Worm (Caenorhabditis elegans) whole organism, L1 larva: ENCODE results near the gene T28C6.7.
"Not testable (repeated sequence)": the region's sequence is repeated elsewhere in the genome, so short reads cannot be mapped to it uniquely, and the experiment has no call there.

Experiments used
- C16A3.4 ChIP-seq: fragments of 150-350 bp; optimal IDR thresholded peaks from 2 replicates; lab custom pipeline; 2014; ENCODE audit warnings: missing biosample characterization, missing genetic modification characterization
- Y116A8C.19 ChIP-seq: sonication (generic microtip); optimal IDR thresholded peaks from 2 replicates; lab custom pipeline; 2016; ENCODE audit warnings: missing compliant biosample characterization, missing genetic modification characterization, borderline replicate concordance
- alr-1 ChIP-seq: fragments of 200-800 bp; sonication (Bioruptor generic); optimal IDR thresholded peaks from 2 replicates; lab custom pipeline; 2018; ENCODE audit warnings: borderline replicate concordance, mild to moderate bottlenecking, missing genetic modification characterization, missing compliant biosample characterization
- ama-1 ChIP-seq: fragments of 150-350 bp; optimal IDR thresholded peaks from 2 replicates; lab custom pipeline; 2014
- blmp-1 ChIP-seq: fragments of 150-350 bp; optimal IDR thresholded peaks from 2 replicates; lab custom pipeline; 2014; ENCODE audit warnings: missing biosample characterization, missing genetic modification characterization
- ceh-63 ChIP-seq: fragments of 200-800 bp; sonication (Bioruptor generic); optimal IDR thresholded peaks from 2 replicates; lab custom pipeline; 2018; ENCODE audit warnings: mild to moderate bottlenecking, missing genetic modification characterization, missing compliant biosample characterization
- ceh-88 ChIP-seq: fragments of 200-800 bp; sonication (Bioruptor generic); IDR thresholded peaks from 2 replicates; pipeline ENCODE4 v1.3.6; 2022; ENCODE audit warnings: missing genetic modification characterization, missing compliant biosample characterization
- efl-1 ChIP-seq, 4 experiments: fragments of 150-350 bp; optimal IDR thresholded peaks in 3 of 4; peaks in 1 of 4; 1 replicate in 1 of 4; 2 replicates in 3 of 4; lab custom pipeline; 2014; ENCODE audit warnings: missing biosample characterization in 2 of 4, missing genetic modification characterization in 2 of 4, missing genetic modification reagents in 2 of 4
- efl-3 ChIP-seq: fragments of 200-800 bp; sonication (Bioruptor generic); optimal IDR thresholded peaks from 2 replicates; lab custom pipeline; 2018; ENCODE audit warnings: mild to moderate bottlenecking, missing genetic modification characterization, missing compliant biosample characterization
- ets-5 ChIP-seq: fragments of 200-800 bp; sonication (Bioruptor generic); IDR thresholded peaks from 2 replicates; pipeline ENCODE4 v1.3.6; 2022; ENCODE audit warnings: missing genetic modification characterization, missing compliant biosample characterization
- irx-1 ChIP-seq: sonication (generic microtip); optimal IDR thresholded peaks from 2 replicates; lab custom pipeline; 2016; ENCODE audit warnings: missing genetic modification characterization, missing compliant biosample characterization
- isw-1 ChIP-seq: fragments of 200-800 bp; sonication (Bioruptor generic); IDR thresholded peaks from 2 replicates; pipeline ENCODE4 v1.3.6; 2022; ENCODE audit warnings: missing genetic modification characterization, missing compliant biosample characterization
- jun-1 ChIP-seq: fragments of 150-350 bp; optimal IDR thresholded peaks from 2 replicates; lab custom pipeline; 2014; ENCODE audit warnings: missing biosample characterization, missing genetic modification reagents, missing genetic modification characterization
- lin-13 ChIP-seq: fragments of 150-350 bp; optimal IDR thresholded peaks from 2 replicates; lab custom pipeline; 2014; ENCODE audit warnings: missing biosample characterization, missing genetic modification reagents, missing genetic modification characterization
- lsy-2 ChIP-seq, 2 experiments: fragments of 150-350 bp; optimal IDR thresholded peaks; 2 replicates each; lab custom pipeline; 2014; ENCODE audit warnings: missing biosample characterization in 2 of 2, missing genetic modification characterization in 2 of 2
- mdl-1 ChIP-seq, 2 experiments: fragments of 150-350 bp; optimal IDR thresholded peaks; 2 replicates each; lab custom pipeline; 2014 to 2017; ENCODE audit warnings: missing biosample characterization in 2 of 2, missing genetic modification characterization in 2 of 2, inconsistent platforms in 1 of 2
- nhr-11 ChIP-seq: fragments of 150-350 bp; optimal IDR thresholded peaks from 2 replicates; lab custom pipeline; 2014; ENCODE audit warnings: missing biosample characterization, missing genetic modification characterization
- nhr-12 ChIP-seq: sonication (generic microtip); optimal IDR thresholded peaks from 2 replicates; lab custom pipeline; 2017; ENCODE audit warnings: missing biosample characterization, missing genetic modification characterization
- nhr-28 ChIP-seq: fragments of 150-350 bp; optimal IDR thresholded peaks from 2 replicates; lab custom pipeline; 2014; ENCODE audit warnings: missing biosample characterization, missing genetic modification characterization
- nhr-76 ChIP-seq: sonication (generic microtip); optimal IDR thresholded peaks from 2 replicates; lab custom pipeline; 2017; ENCODE audit warnings: missing biosample characterization, missing genetic modification characterization
- nhr-77 ChIP-seq: fragments of 150-350 bp; optimal IDR thresholded peaks from 2 replicates; lab custom pipeline; 2014; ENCODE audit warnings: missing biosample characterization, missing genetic modification characterization
- pag-3 ChIP-seq: sonication (generic microtip); optimal IDR thresholded peaks from 2 replicates; lab custom pipeline; 2017; ENCODE audit warnings: missing genetic modification characterization, mild to moderate bottlenecking, missing compliant biosample characterization, antibody characterized with exemption, borderline replicate concordance; ENCODE audit not compliant: insufficient read depth
- pax-3 ChIP-seq: fragments of 200-800 bp; sonication (Bioruptor generic); optimal IDR thresholded peaks from 2 replicates; lab custom pipeline; 2018; ENCODE audit warnings: mild to moderate bottlenecking, missing genetic modification characterization, moderate library complexity, missing compliant biosample characterization
- pqm-1 ChIP-seq: sonication (generic microtip); optimal IDR thresholded peaks from 3 replicates; lab custom pipeline; 2017; ENCODE audit warnings: missing biosample characterization, missing genetic modification characterization
- rnt-1 ChIP-seq: sonication (generic microtip); optimal IDR thresholded peaks from 2 replicates; lab custom pipeline; 2016; ENCODE audit warnings: mild to moderate bottlenecking, missing genetic modification characterization, moderate library complexity, missing compliant biosample characterization
- skn-1 ChIP-seq: fragments of 150-350 bp; optimal IDR thresholded peaks from 2 replicates; lab custom pipeline; 2014; ENCODE audit warnings: missing biosample characterization, missing genetic modification characterization
- snu-23 ChIP-seq: sonication (generic microtip); optimal IDR thresholded peaks from 2 replicates; lab custom pipeline; 2016; ENCODE audit warnings: missing genetic modification characterization, missing compliant biosample characterization
- sox-4 ChIP-seq: sonication (generic microtip); optimal IDR thresholded peaks from 2 replicates; lab custom pipeline; 2016; ENCODE audit warnings: missing genetic modification characterization, missing compliant biosample characterization
- sptf-1 ChIP-seq: fragments of 150-350 bp; optimal IDR thresholded peaks from 2 replicates; lab custom pipeline; 2014; ENCODE audit warnings: missing biosample characterization, missing genetic modification characterization
- tlp-1 ChIP-seq: fragments of 150-350 bp; optimal IDR thresholded peaks from 2 replicates; lab custom pipeline; 2014; ENCODE audit warnings: missing biosample characterization, missing genetic modification characterization
- unc-130 ChIP-seq: fragments of 150-350 bp; optimal IDR thresholded peaks from 2 replicates; lab custom pipeline; 2017; ENCODE audit warnings: missing biosample characterization, missing genetic modification characterization, inconsistent platforms
- unc-30 ChIP-seq: sonication (generic microtip); optimal IDR thresholded peaks from 2 replicates; lab custom pipeline; 2017; ENCODE audit warnings: missing biosample characterization, missing genetic modification characterization
- unc-86 ChIP-seq: sonication (generic microtip); optimal IDR thresholded peaks from 2 replicates; lab custom pipeline; 2016; ENCODE audit warnings: missing genetic modification characterization, missing compliant biosample characterization
- xbp-1 ChIP-seq: sonication (generic microtip); optimal IDR thresholded peaks from 2 replicates; lab custom pipeline; 2016; ENCODE audit warnings: missing genetic modification characterization, missing compliant biosample characterization
- zag-1 ChIP-seq: fragments of 150-350 bp; optimal IDR thresholded peaks from 2 replicates; lab custom pipeline; 2014; ENCODE audit warnings: missing biosample characterization, missing genetic modification characterization
- zip-4 ChIP-seq: fragments of 200-800 bp; sonication (Bioruptor generic); optimal IDR thresholded peaks from 2 replicates; lab custom pipeline; 2018; ENCODE audit warnings: mild to moderate bottlenecking, missing genetic modification characterization, moderate library complexity, missing compliant biosample characterization

The T28C6.7 gene

ce11 chrIV:8784855-8785327 is 42.7 kb upstream of the T28C6.7 start, which contains the start of gene C33D9.13:
TSS of gene C33D9.13 (minus strand) at chrIV:8785277.
- no peak for TF ChIP-seq tlp-1 (tag; lab: Kevin White, UChicago)
- TF ChIP-seq zip-4 (GFP tag; lab: Kevin White, UChicago): peak; percentile 53
- peak; percentile 32 for TF ChIP-seq skn-1
- TF ChIP-seq, all 84 proteins: peak for 2

- no peak for TF ChIP-seq isw-1 (GFP tag; lab: Robert Waterston, UW)
- TF ChIP-seq nhr-28 (tag; lab: Kevin White, UChicago): no peak
- peak in 1 of 2 experiments; percentile 35 for TF ChIP-seq efl-1 (optimal IDR thresholded peaks at IDR 0.05; lab: Kevin White, UChicago)
- TF ChIP-seq efl-1 (GFP tag; optimal IDR thresholded peaks at IDR 0.05 in 1 of 2; lab: Kevin White, UChicago): no peak
- peak in 1 of 2 experiments; percentile 31 for TF ChIP-seq lsy-2 (tag; optimal IDR thresholded peaks at IDR 0.05; lab: Kevin White, UChicago)
- TF ChIP-seq blmp-1 (tag; lab: Kevin White, UChicago): no peak
- no peak for TF ChIP-seq ceh-63 (GFP tag; lab: Kevin White, UChicago)
- no peak for TF ChIP-seq nhr-77 (tag; lab: Kevin White, UChicago)
- no peak for TF ChIP-seq mdl-1 (tag; optimal IDR thresholded peaks at IDR 0.05; lab: Kevin White, UChicago)
- TF ChIP-seq efl-3 (GFP tag; lab: Kevin White, UChicago): no peak
- no peak for TF ChIP-seq Y116A8C.19 (tag; lab: Kevin White, UChicago)
- peak; percentile 41 for TF ChIP-seq rnt-1
- no peak for TF ChIP-seq pax-3
- no peak for TF ChIP-seq xbp-1 (tag; lab: Kevin White, UChicago)
- TF ChIP-seq pag-3 (tag; lab: Kevin White, UChicago): no peak
- TF ChIP-seq sox-4 (tag; lab: Kevin White, UChicago): no peak
- no peak for TF ChIP-seq pqm-1 (tag; lab: Kevin White, UChicago)
- no peak for TF ChIP-seq lin-13 (GFP tag; lab: Kevin White, UChicago)
- no peak for TF ChIP-seq unc-130 (tag; lab: Kevin White, UChicago)
- TF ChIP-seq ets-5: no peak
- no peak for TF ChIP-seq jun-1 (tag; lab: Kevin White, UChicago)
Measured at ce11 chrIV:8786654-8787053, 40.9 kb upstream of the T28C6.7 start, which contains the start of gene C33D9.8. TSS of gene C33D9.8 (minus strand) at chrIV:8786752.

- TF ChIP-seq efl-1 (optimal IDR thresholded peaks at IDR 0.05; lab: Kevin White, UChicago): not testable (repeated sequence)
- TF ChIP-seq efl-1 (GFP tag; optimal IDR thresholded peaks at IDR 0.05 in 1 of 2; lab: Kevin White, UChicago): peak in 1 of 2 experiments; percentile 41
Measured at ce11 chrIV:8788048-8788447, 39.6 kb upstream of the T28C6.7 start, which contains the start of gene C33D9.10. TSS of gene C33D9.10 (minus strand) at chrIV:8788148.

DNA sequence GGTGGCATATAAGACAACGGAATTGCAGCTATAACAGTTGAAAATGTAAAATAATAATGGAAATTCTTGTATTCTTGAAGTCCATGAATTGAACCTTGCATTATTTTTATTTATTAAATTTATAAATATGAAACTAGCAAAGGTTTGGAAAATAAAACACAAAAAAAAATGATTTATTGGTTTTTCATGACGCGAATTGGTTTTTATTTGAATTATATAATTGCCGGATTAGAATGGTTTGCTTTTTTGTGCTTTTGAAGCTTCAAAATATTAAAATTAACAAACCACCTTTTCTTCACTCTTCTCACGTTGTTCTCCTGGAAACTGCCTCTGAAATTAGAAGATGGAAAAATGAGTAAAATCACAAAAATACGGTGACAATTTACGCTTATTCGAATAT is 37.5 kb upstream of the T28C6.7 start, which contains the start of gene sru-35:
TSS of gene sru-35 (minus strand) at position 101 of the 400 bp plus-strand sequence.
- TF ChIP-seq sptf-1 (tag; lab: Kevin White, UChicago): no peak
- no peak for TF ChIP-seq nhr-11
- no peak for TF ChIP-seq C16A3.4 (tag; lab: Kevin White, UChicago)
- no peak for TF ChIP-seq zag-1 (tag; lab: Kevin White, UChicago)
- TF ChIP-seq nhr-12 (tag; lab: Kevin White, UChicago): no peak
- TF ChIP-seq ama-1: no peak
- TF ChIP-seq unc-86 (tag; lab: Kevin White, UChicago): no peak
- TF ChIP-seq ceh-88 (GFP tag; lab: Robert Waterston, UW): no peak
- no peak for TF ChIP-seq alr-1 (tag; lab: Kevin White, UChicago)
- no peak for TF ChIP-seq irx-1 (tag; lab: Kevin White, UChicago)
- TF ChIP-seq snu-23 (GFP tag; lab: Kevin White, UChicago): no peak
- no peak for TF ChIP-seq unc-30 (tag; lab: Kevin White, UChicago)

ce11 chrIV:8792808-8793207 is 34.8 kb upstream of the T28C6.7 start, which contains the start of gene C33D9.3:
TSS of gene C33D9.3 (minus strand) at chrIV:8792908.
- no peak for TF ChIP-seq nhr-76
